3 fruit fly cellular contexts compared by ENCODE assay signal in the genomic region with DNA sequence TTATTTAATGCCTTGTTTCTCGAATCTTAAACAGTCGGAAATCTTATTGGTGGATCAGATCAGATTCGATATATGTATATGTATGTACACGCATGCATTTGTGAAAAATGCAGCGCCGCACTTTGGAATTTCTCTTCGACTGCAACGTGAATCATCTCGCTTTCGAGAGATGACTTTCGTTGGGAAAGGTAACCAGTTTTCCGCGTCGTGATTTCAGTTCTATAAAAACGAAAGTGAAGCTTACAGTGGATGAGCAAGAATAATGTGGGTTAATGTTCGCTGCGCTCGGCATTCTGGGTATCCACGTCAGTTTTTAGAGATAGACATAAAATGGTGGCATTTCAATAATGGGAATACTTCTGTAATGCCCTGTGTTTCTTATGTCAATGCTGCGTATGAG.
TF ChIP-seq lines count a peak whose summit lies in the region.

No protein-coding gene starts in this region.

- TF ChIP-seq CTCF in whole organism, embryonic (GFP tag; optimal IDR thresholded peaks at IDR 0.05; lab: Kevin White, UChicago), result no peak

TF ChIP-seq in whole organism, embryonic, 481 proteins besides CTCF, POLR2A, EP300 and RAD21:
- TF ChIP-seq Blimp-1 (GFP tag; optimal IDR thresholded peaks at IDR 0.05; lab: Kevin White, UChicago), result peak; percentile 99
- no peak for TF ChIP-seq CkIIα-i1 (GFP tag; IDR thresholded peaks at IDR 0.05; lab: Robert Waterston, UW)
- TF ChIP-seq CG5245 (GFP tag; optimal IDR thresholded peaks at IDR 0.05; lab: Kevin White, UChicago), result no peak

TF ChIP-seq in whole organism, prepupa, 60 proteins besides CTCF, POLR2A, EP300 and RAD21:
- TF ChIP-seq Blimp-1 (GFP tag; optimal IDR thresholded peaks at IDR 0.05; lab: Kevin White, UChicago) (peak; percentile 94), Sox15 (GFP tag; optimal IDR thresholded peaks at IDR 0.05; lab: Kevin White, UChicago) (no peak)

TF ChIP-seq in whole organism, pupa, 21 proteins besides CTCF, POLR2A, EP300 and RAD21:
- TF ChIP-seq CG10348 (GFP tag; IDR thresholded peaks at IDR 0.05; lab: Robert Waterston, UW), result no peak
- TF ChIP-seq rn (GFP tag; IDR thresholded peaks at IDR 0.05; lab: Robert Waterston, UW), result no peak
- TF ChIP-seq Ets98B (GFP tag; IDR thresholded peaks at IDR 0.05; lab: Robert Waterston, UW), result no peak
- no peak for TF ChIP-seq fd96Ca (GFP tag; IDR thresholded peaks at IDR 0.05; lab: Robert Waterston, UW)
- TF ChIP-seq CG8159 (tag; optimal IDR thresholded peaks at IDR 0.05; lab: Kevin White, UChicago), result no peak
- TF ChIP-seq Pif1B (GFP tag; optimal IDR thresholded peaks at IDR 0.05; lab: Kevin White, UChicago), result no peak
- no peak for TF ChIP-seq Snoo (tag; optimal IDR thresholded peaks at IDR 0.05; lab: Kevin White, UChicago)
- TF ChIP-seq CG8301 (tag; optimal IDR thresholded peaks at IDR 0.05; lab: Kevin White, UChicago), result peak; percentile 27
- no peak for TF ChIP-seq CG15710 (tag; optimal IDR thresholded peaks at IDR 0.05; lab: Kevin White, UChicago)
- no peak for TF ChIP-seq CG9948 (tag; optimal IDR thresholded peaks at IDR 0.05; lab: Kevin White, UChicago)
- no peak for TF ChIP-seq CG13204 (GFP tag; optimal IDR thresholded peaks at IDR 0.05; lab: Kevin White, UChicago)
- TF ChIP-seq CG14655 (GFP tag; optimal IDR thresholded peaks at IDR 0.05; lab: Kevin White, UChicago), result no peak
- no peak for TF ChIP-seq D1 (tag; optimal IDR thresholded peaks at IDR 0.05; lab: Kevin White, UChicago)
- peak; percentile 14 for TF ChIP-seq EcR (GFP tag; optimal IDR thresholded peaks at IDR 0.05; lab: Kevin White, UChicago)
- TF ChIP-seq Pif1A (GFP tag; optimal IDR thresholded peaks at IDR 0.05; lab: Kevin White, UChicago), result no peak
- no peak for TF ChIP-seq CG34367 (tag; optimal IDR thresholded peaks at IDR 0.05; lab: Kevin White, UChicago)
